Worm (Caenorhabditis elegans) whole organism, mixed stage, embryonic: ENCODE data around the gene acr-9.

Source experiments
- M03D4.4 ChIP-seq: sonication (generic microtip); optimal IDR thresholded peaks from 2 replicates; lab custom pipeline; 2017; ENCODE audit warnings: mild to moderate bottlenecking, missing genetic modification characterization, missing compliant biosample characterization
- blmp-1 ChIP-seq: fragments of 150-350 bp; optimal IDR thresholded peaks from 2 replicates; lab custom pipeline; 2014; ENCODE audit warnings: missing biosample characterization, missing genetic modification characterization
- ceh-83 ChIP-seq: fragments of 200-800 bp; sonication (Bioruptor generic); optimal IDR thresholded peaks from 2 replicates; lab custom pipeline; 2018; ENCODE audit warnings: mild to moderate bottlenecking, missing genetic modification characterization, missing compliant biosample characterization
- elt-3 ChIP-seq: fragments of 150-350 bp; optimal IDR thresholded peaks from 2 replicates; lab custom pipeline; 2014; ENCODE audit warnings: missing biosample characterization, missing genetic modification characterization
- lsy-2 ChIP-seq: fragments of 150-350 bp; optimal IDR thresholded peaks from 2 replicates; lab custom pipeline; 2014; ENCODE audit warnings: missing biosample characterization, missing genetic modification characterization
- nhr-28 ChIP-seq: fragments of 150-350 bp; optimal IDR thresholded peaks from 2 replicates; lab custom pipeline; 2014; ENCODE audit warnings: missing biosample characterization, missing genetic modification characterization
- pha-4 ChIP-seq: fragments of 150-350 bp; optimal IDR thresholded peaks from 2 replicates; lab custom pipeline; 2018; ENCODE audit warnings: missing biosample characterization, missing genetic modification reagents, missing genetic modification characterization
- sem-2 ChIP-seq: fragments of 200-800 bp; sonication (Bioruptor generic); optimal IDR thresholded peaks from 2 replicates; lab custom pipeline; 2018; ENCODE audit warnings: mild to moderate bottlenecking, missing genetic modification characterization, missing compliant biosample characterization
- snpc-4 ChIP-seq: fragments of 150-350 bp; optimal IDR thresholded peaks from 2 replicates; lab custom pipeline; 2014; ENCODE audit warnings: missing biosample characterization, missing genetic modification characterization
- sptf-1 ChIP-seq: sonication (generic microtip); optimal IDR thresholded peaks from 2 replicates; lab custom pipeline; 2017; ENCODE audit warnings: mild to moderate bottlenecking, missing genetic modification characterization, moderate library complexity, missing compliant biosample characterization
- tbx-8 ChIP-seq: fragments of 200-800 bp; sonication (Bioruptor generic); optimal IDR thresholded peaks from 2 replicates; lab custom pipeline; 2018; ENCODE audit warnings: mild to moderate bottlenecking, missing genetic modification characterization, moderate library complexity, missing compliant biosample characterization
- unc-120 ChIP-seq: sonication (generic microtip); optimal IDR thresholded peaks from 2 replicates; lab custom pipeline; 2017; ENCODE audit warnings: missing genetic modification characterization, missing compliant biosample characterization; ENCODE audit not compliant: poor library complexity, severe bottlenecking
- unc-62 ChIP-seq: fragments of 150-350 bp; optimal IDR thresholded peaks from 2 replicates; lab custom pipeline; 2014; ENCODE audit warnings: missing biosample characterization, missing genetic modification reagents, missing genetic modification characterization
- ztf-11 ChIP-seq: fragments of 150-350 bp; optimal IDR thresholded peaks from 2 replicates; lab custom pipeline; 2014; ENCODE audit warnings: missing biosample characterization, missing genetic modification characterization

ce11 chrX:13603826-13604225 lies 42.9 kb downstream of the acr-9 start, which contains the start of gene F54B11.8:
- TF ChIP-seq elt-3 (no peak), lsy-2 (tag; lab: Kevin White, UChicago) (no peak), sem-2 (GFP tag; lab: Kevin White, UChicago) (no peak), ztf-11 (tag; lab: Kevin White, UChicago) (no peak), nhr-28 (tag; lab: Kevin White, UChicago) (no peak), sptf-1 (tag; lab: Kevin White, UChicago) (no peak), unc-62 (no peak), ceh-83 (GFP tag; lab: Kevin White, UChicago) (no peak), M03D4.4 (tag; lab: Kevin White, UChicago) (no peak), blmp-1 (no peak), pha-4 (tag; lab: Kevin White, UChicago) (no peak), snpc-4 (tag; lab: Kevin White, UChicago) (no peak), tbx-8 (GFP tag; lab: Kevin White, UChicago) (no peak), unc-120 (tag; lab: Kevin White, UChicago) (no peak)
